Worm (Caenorhabditis elegans) whole organism, L1 larva: Measurements from ENCODE around the gene spe-49.

Source experiments
- ceh-63 ChIP-seq: fragments of 200-800 bp; sonication (Bioruptor generic); optimal IDR thresholded peaks from 2 replicates; lab custom pipeline; 2018; ENCODE audit warnings: mild to moderate bottlenecking, missing genetic modification characterization, missing compliant biosample characterization
- ceh-82 ChIP-seq, 3 experiments: fragments of 150-350 bp in 1 of 3; sonication (generic microtip) in 2 of 3; optimal IDR thresholded peaks; 2 replicates each; lab custom pipeline; 2014 to 2017; ENCODE audit warnings: missing biosample characterization in 3 of 3, missing genetic modification characterization in 3 of 3
- dpl-1 ChIP-seq, 3 experiments: fragments of 150-350 bp in 2 of 3; sonication (generic microtip) in 1 of 3; optimal IDR thresholded peaks; 2 replicates each; lab custom pipeline; 2014 to 2017; ENCODE audit warnings: missing biosample characterization in 3 of 3, missing genetic modification characterization in 3 of 3, missing genetic modification reagents in 3 of 3
- efl-3 ChIP-seq: fragments of 200-800 bp; sonication (Bioruptor generic); optimal IDR thresholded peaks from 2 replicates; lab custom pipeline; 2018; ENCODE audit warnings: mild to moderate bottlenecking, missing genetic modification characterization, missing compliant biosample characterization
- fkh-10 ChIP-seq: sonication (generic microtip); optimal IDR thresholded peaks from 2 replicates; lab custom pipeline; 2017; ENCODE audit warnings: missing biosample characterization, missing genetic modification reagents, missing genetic modification characterization
- lin-35 ChIP-seq, 2 experiments: fragments of 150-350 bp; optimal IDR thresholded peaks; 2 replicates each; lab custom pipeline; 2014; ENCODE audit warnings: missing biosample characterization in 2 of 2, missing genetic modification characterization in 2 of 2, missing genetic modification reagents in 2 of 2
- mdl-1 ChIP-seq, 2 experiments: fragments of 150-350 bp; optimal IDR thresholded peaks; 2 replicates each; lab custom pipeline; 2014 to 2017; ENCODE audit warnings: missing biosample characterization in 2 of 2, missing genetic modification characterization in 2 of 2, inconsistent platforms in 1 of 2
- mep-1 ChIP-seq: fragments of 150-350 bp; optimal IDR thresholded peaks from 2 replicates; lab custom pipeline; 2014; ENCODE audit warnings: missing biosample characterization, missing genetic modification characterization
- snpc-4 ChIP-seq: fragments of 150-350 bp; optimal IDR thresholded peaks from 2 replicates; lab custom pipeline; 2014; ENCODE audit warnings: missing biosample characterization, missing genetic modification characterization
- unc-62 ChIP-seq: fragments of 150-350 bp; optimal IDR thresholded peaks from 2 replicates; lab custom pipeline; 2014; ENCODE audit warnings: missing biosample characterization, missing genetic modification reagents, missing genetic modification characterization
- vab-15 ChIP-seq: sonication (generic microtip); optimal IDR thresholded peaks from 2 replicates; lab custom pipeline; 2017; ENCODE audit warnings: missing genotype, mild to moderate bottlenecking, missing genetic modification characterization, missing compliant biosample characterization
- ztf-4 ChIP-seq: fragments of 150-350 bp; optimal IDR thresholded peaks from 2 replicates; lab custom pipeline; 2014; ENCODE audit warnings: missing biosample characterization, missing genetic modification characterization

DNA sequence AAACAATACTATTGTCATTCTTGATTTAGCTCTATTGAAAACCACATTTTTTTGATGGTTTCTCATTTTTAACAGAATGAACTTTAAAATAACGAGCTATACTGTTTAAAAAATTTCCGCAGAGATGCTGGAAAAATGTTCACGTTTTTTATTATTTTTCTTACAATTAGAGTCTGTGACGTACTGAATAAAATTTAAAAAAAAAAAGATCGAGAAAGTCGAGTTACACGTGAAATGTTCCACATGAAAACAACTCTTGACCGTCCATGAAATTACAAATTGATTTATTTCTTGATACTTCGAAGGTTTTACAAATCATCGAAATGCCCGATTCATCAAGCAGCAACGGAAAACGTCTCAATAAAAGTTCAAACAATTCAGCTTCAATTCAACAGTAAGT is 45.8 kb downstream of the spe-49 start, which contains the start of gene fbxa-202:
- TF ChIP-seq fkh-10 (GFP tag; lab: Kevin White, UChicago) (no peak), dpl-1 (GFP tag; optimal IDR thresholded peaks at IDR 0.05; lab: Kevin White, UChicago) (no peak), vab-15 (no peak), unc-62 (GFP tag; lab: Kevin White, UChicago) (no peak), mdl-1 (tag; optimal IDR thresholded peaks at IDR 0.05; lab: Kevin White, UChicago) (no peak), efl-3 (GFP tag; lab: Kevin White, UChicago) (no peak), ceh-63 (GFP tag; lab: Kevin White, UChicago) (no peak), mep-1 (no peak), lin-35 (GFP tag; optimal IDR thresholded peaks at IDR 0.05; lab: Kevin White, UChicago) (no peak), ceh-82 (tag; optimal IDR thresholded peaks at IDR 0.05; lab: Kevin White, UChicago) (no peak), snpc-4 (tag; lab: Kevin White, UChicago) (no peak), ztf-4 (tag; lab: Kevin White, UChicago) (no peak)
